Worm (Caenorhabditis elegans): ENCODE measurements around the gene F43C9.1.

DNA sequence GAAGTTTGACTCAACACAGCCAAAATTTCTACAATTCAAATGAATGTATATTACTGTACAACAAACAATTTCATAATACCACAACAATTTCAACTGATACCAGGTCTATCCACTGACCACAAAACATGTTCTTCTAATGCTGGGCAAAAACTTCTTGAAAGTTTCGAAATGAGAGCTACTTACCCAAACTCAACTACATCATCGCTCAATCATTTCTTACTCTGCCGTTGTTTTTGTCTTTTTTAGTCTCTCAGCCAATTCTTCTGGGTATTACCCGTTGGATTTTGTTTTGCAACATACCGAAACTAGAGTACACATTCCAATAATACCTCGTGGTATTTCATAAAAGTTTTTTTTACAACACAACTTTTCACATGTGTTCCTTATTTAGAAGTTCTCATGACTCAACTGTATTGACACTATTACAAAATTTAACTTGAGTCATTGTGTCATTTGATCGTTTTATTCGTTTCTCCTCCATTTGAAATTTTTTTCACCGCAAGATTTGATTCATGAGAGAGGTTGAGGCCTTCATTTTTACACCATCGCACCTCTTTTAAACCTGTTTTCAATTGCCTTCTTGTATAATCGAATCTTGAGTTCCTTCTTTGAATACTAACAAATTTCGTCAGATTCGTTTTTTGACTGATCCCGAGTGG lies 9.8 kb upstream of the F43C9.1 start, which contains the start of gene F43C9.2:
- no peak for TF ChIP-seq pqm-1 (tag; optimal IDR thresholded peaks at IDR 0.05)
- no peak for TF ChIP-seq snpc-4 (tag; optimal IDR thresholded peaks at IDR 0.05)
- no peak for TF ChIP-seq skn-1 (tag; optimal IDR thresholded peaks at IDR 0.05)
- no peak for TF ChIP-seq elt-2 (tag; optimal IDR thresholded peaks at IDR 0.05)
- peak; percentile 46 for TF ChIP-seq mep-1 (tag; optimal IDR thresholded peaks at IDR 0.05)
- no peak for TF ChIP-seq egl-27 (tag; optimal IDR thresholded peaks at IDR 0.05)
- TF ChIP-seq alr-1 (tag; optimal IDR thresholded peaks at IDR 0.05; ENCODE audit: borderline replicate concordance): no peak
- TF ChIP-seq lir-3 (tag; optimal IDR thresholded peaks at IDR 0.05; ENCODE audit: poor library complexity): no peak
- no peak for TF ChIP-seq zip-4 (GFP tag; optimal IDR thresholded peaks at IDR 0.05)
- no peak for TF ChIP-seq lin-13 (GFP tag; optimal IDR thresholded peaks at IDR 0.05)

Data from whole organism, L1 larva.